Fruit fly (Drosophila melanogaster): Measurements from ENCODE around the gene CG42788.

Gene CG42788

dm6 chr3R:15131677-15132076, at the start of gene CG42788 (continued):
- TF ChIP-seq CG2199 (GFP tag; IDR thresholded peaks at IDR 0.05) (no peak), Fer3 (tag; optimal IDR thresholded peaks at IDR 0.05) (peak; percentile 42), Xbp1 (GFP tag; optimal IDR thresholded peaks at IDR 0.05) (peak; percentile 61), CG10543 (GFP tag; optimal IDR thresholded peaks at IDR 0.05) (peak; percentile 66), Elba2 (GFP tag; optimal IDR thresholded peaks at IDR 0.05) (no peak), CG10267 (tag; optimal IDR thresholded peaks at IDR 0.05) (peak; percentile 43), toy (GFP tag; IDR thresholded peaks at IDR 0.05) (no peak), Sry-β (GFP tag; optimal IDR thresholded peaks at IDR 0.05) (no peak), CG10147 (GFP tag; optimal IDR thresholded peaks at IDR 0.05) (no peak), Jarid2 (GFP tag; optimal IDR thresholded peaks at IDR 0.05) (peak; percentile 95), CG15011 (GFP tag; optimal IDR thresholded peaks at IDR 0.05) (no peak), CG9727 (GFP tag; optimal IDR thresholded peaks at IDR 0.05) (peak; percentile 68), hth (optimal IDR thresholded peaks at IDR 0.05) (no peak), Rx (GFP tag; IDR thresholded peaks at IDR 0.05) (no peak), NC2α (GFP tag; optimal IDR thresholded peaks at IDR 0.05) (peak; percentile 72), mirr (GFP tag; optimal IDR thresholded peaks at IDR 0.05) (peak; percentile 63), Trl (optimal IDR thresholded peaks at IDR 0.05) (no peak), Trl (GFP tag; optimal IDR thresholded peaks at IDR 0.05) (peak; percentile 48), CG5180 (GFP tag; optimal IDR thresholded peaks at IDR 0.05) (peak; percentile 34), tgo (GFP tag; IDR thresholded peaks at IDR 0.05) (no peak), CG12942 (GFP tag; optimal IDR thresholded peaks at IDR 0.05) (peak; percentile 46), HLH3B (GFP tag; IDR thresholded peaks at IDR 0.05) (no peak), prd (optimal IDR thresholded peaks at IDR 0.05) (no peak), prd (GFP tag; IDR thresholded peaks at IDR 0.05) (no peak), schlank (tag; optimal IDR thresholded peaks at IDR 0.05) (peak; percentile 44), Atf6 (GFP tag; IDR thresholded peaks at IDR 0.05) (no peak), Spps (tag; optimal IDR thresholded peaks at IDR 0.05) (peak; percentile 11), CG33213 (GFP tag; optimal IDR thresholded peaks at IDR 0.05) (peak; percentile 84), Chrac-16 (GFP tag; optimal IDR thresholded peaks at IDR 0.05) (no peak), shn (GFP tag; optimal IDR thresholded peaks at IDR 0.05) (peak; percentile 76), CG3726 (GFP tag; IDR thresholded peaks at IDR 0.05) (no peak), CG1024 (GFP tag; IDR thresholded peaks at IDR 0.05) (no peak), gcm (GFP tag; optimal IDR thresholded peaks at IDR 0.05) (peak; percentile 77), CG16863 (GFP tag; optimal IDR thresholded peaks at IDR 0.05) (peak; percentile 73), CG18599 (GFP tag; optimal IDR thresholded peaks at IDR 0.05) (peak; percentile 18), dan (GFP tag; IDR thresholded peaks at IDR 0.05) (no peak), Deaf1 (tag; optimal IDR thresholded peaks at IDR 0.05) (peak; percentile 73), Meics (GFP tag; optimal IDR thresholded peaks at IDR 0.05) (peak; percentile 44), slp2 (GFP tag; optimal IDR thresholded peaks at IDR 0.05) (no peak), Lhr (GFP tag; optimal IDR thresholded peaks at IDR 0.05) (peak; percentile 94), CG2678 (tag; optimal IDR thresholded peaks at IDR 0.05) (peak; percentile 45), CG7357 (GFP tag; IDR thresholded peaks at IDR 0.05) (no peak), ham (GFP tag; IDR thresholded peaks at IDR 0.05) (no peak), Vsx1 (GFP tag; optimal IDR thresholded peaks at IDR 0.05) (peak; percentile 60), MESR4 (GFP tag; optimal IDR thresholded peaks at IDR 0.05) (peak; percentile 79), bab2 (GFP tag; optimal IDR thresholded peaks at IDR 0.05) (peak; percentile 29), D19A (tag; optimal IDR thresholded peaks at IDR 0.05) (no peak), CG5953 (GFP tag; IDR thresholded peaks at IDR 0.05) (no peak), CG34224 (GFP tag; IDR thresholded peaks at IDR 0.05; ENCODE audit: partially characterized antibody) (no peak), Doc3 (GFP tag; IDR thresholded peaks at IDR 0.05; ENCODE audit: partially characterized antibody) (no peak), aop (GFP tag; IDR thresholded peaks at IDR 0.05) (no peak), stwl (tag; optimal IDR thresholded peaks at IDR 0.05) (peak; percentile 78)
